Worm (Caenorhabditis elegans) whole organism, late embryonic: ENCODE measurements around the gene clec-234.

Source experiments
- ceh-14 ChIP-seq: sonication (generic microtip); optimal IDR thresholded peaks from 2 replicates; lab custom pipeline; 2016; ENCODE audit warnings: missing genotype, missing genetic modification characterization, missing compliant biosample characterization
- ets-4 ChIP-seq: sonication (generic microtip); optimal IDR thresholded peaks from 2 replicates; lab custom pipeline; 2016; ENCODE audit warnings: missing genetic modification characterization, missing compliant biosample characterization
- hlh-8 ChIP-seq: sonication (generic microtip); optimal IDR thresholded peaks from 2 replicates; lab custom pipeline; 2016; ENCODE audit warnings: missing genotype, missing genetic modification characterization, missing compliant biosample characterization
- pqm-1 ChIP-seq: sonication (generic microtip); optimal IDR thresholded peaks from 2 replicates; lab custom pipeline; 2016; ENCODE audit warnings: missing genetic modification characterization, missing compliant biosample characterization
- unc-3 ChIP-seq, 2 experiments: fragments of 200-800 bp in 1 of 2; sonication (Bioruptor generic) in 1 of 2; sonication (generic microtip) in 1 of 2; conservative IDR thresholded peaks in 1 of 2; optimal IDR thresholded peaks in 1 of 2; 2 replicates each; pipeline versions ENCODE4 v1.3.6 to Lab custom; 2016 to 2022; ENCODE audit warnings: missing compliant biosample characterization in 2 of 2, missing genetic modification characterization in 2 of 2, missing genetic modification reagents in 1 of 2

ce11 chrV:16395131-16395530 is 38.2 kb downstream of the clec-234 start, which contains the start of gene F13A7.11:
- TF ChIP-seq pqm-1 (tag; lab: Kevin White, UChicago), result no peak
- no peak for TF ChIP-seq ceh-14
- TF ChIP-seq ets-4, result no peak
- TF ChIP-seq unc-3 (GFP tag; conservative IDR thresholded peaks at IDR 0.05; lab: Robert Waterston, UW), result no peak
- TF ChIP-seq unc-3 (tag; optimal IDR thresholded peaks at IDR 0.05; lab: Kevin White, UChicago), result no peak
- no peak for TF ChIP-seq hlh-8 (tag; lab: Kevin White, UChicago)
